Worm (Caenorhabditis elegans): ENCODE measurements around the gene Y55F3AM.13.

DNA sequence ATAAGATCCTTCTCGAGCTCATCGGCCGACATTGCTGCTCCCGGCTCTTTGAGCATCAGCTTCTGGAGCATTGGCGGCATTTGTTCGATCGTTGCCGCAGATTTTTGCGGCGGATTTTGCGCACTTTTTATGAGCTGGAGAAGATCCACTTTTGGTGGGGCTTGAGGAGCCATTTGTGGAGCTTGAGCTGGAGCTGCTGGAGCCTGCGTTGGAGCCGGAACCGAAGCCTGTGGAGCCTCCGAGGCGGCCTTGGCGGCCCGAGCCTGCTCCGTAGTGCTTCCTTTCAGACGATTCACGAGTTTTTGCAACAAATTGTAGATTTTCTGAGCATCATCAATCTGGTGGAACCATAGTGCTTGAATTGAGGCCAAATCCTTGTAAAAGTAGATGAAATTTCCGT is 2.1 kb downstream of the Y55F3AM.13 start:
- TF ChIP-seq ztf-11 (tag; optimal IDR thresholded peaks at IDR 0.05): no peak
- no peak for TF ChIP-seq snpc-4 (tag; optimal IDR thresholded peaks at IDR 0.05)
- no peak for TF ChIP-seq nhr-11 (tag; optimal IDR thresholded peaks at IDR 0.05)
- no peak for TF ChIP-seq lin-15B (tag; optimal IDR thresholded peaks at IDR 0.05)
- no peak for TF ChIP-seq fos-1 (tag; optimal IDR thresholded peaks at IDR 0.05)
